Worm (Caenorhabditis elegans): ENCODE data around the gene C49C3.10.

Gene C49C3.10

ce11 chrIV:17332261-17332660 lies 6.5 kb downstream of the C49C3.10 start, which contains the start of gene C49C3.7:
C49C3.7 (plus strand) TSS chrIV:17332561.
- TF ChIP-seq hlh-6 (tag; optimal IDR thresholded peaks at IDR 0.05), result no peak
- TF ChIP-seq dmd-4 (tag; optimal IDR thresholded peaks at IDR 0.05; ENCODE audit: borderline replicate concordance), result no peak

- peak; percentile 62 for TF ChIP-seq unc-42 (tag; optimal IDR thresholded peaks at IDR 0.05)
- no peak for TF ChIP-seq dmd-4 (tag; optimal IDR thresholded peaks at IDR 0.05; ENCODE audit: borderline replicate concordance)
- TF ChIP-seq pax-1 (tag; optimal IDR thresholded peaks at IDR 0.05), result no peak
Measured at ce11 chrIV:17331100-17331577, 7.6 kb downstream of the C49C3.10 start, which contains the start of gene C49C3.6. C49C3.6 (plus strand) TSS chrIV:17331527.

DNA sequence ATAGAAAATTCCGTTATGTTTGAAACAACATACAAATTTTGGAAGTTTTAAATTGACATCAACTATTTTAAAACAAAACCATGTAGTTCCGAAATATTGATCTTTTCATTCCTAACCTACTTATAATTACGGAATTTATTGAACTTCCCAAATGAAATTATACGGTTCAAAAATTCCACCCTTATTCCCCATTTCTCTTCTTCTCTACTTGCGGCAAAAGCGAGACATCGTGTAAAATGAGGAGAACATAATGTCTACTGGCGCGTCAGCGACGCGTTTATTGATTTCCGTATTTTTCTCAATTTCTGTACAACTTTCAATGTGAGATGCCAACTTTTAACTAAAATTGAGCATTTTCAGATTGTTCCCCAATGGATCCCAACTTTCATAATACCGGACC lies 9.9 kb downstream of the C49C3.10 start, which contains the start of gene ceh-88:
Gene ceh-88, plus strand, starts transcription at position 355 of the 400 bp plus-strand sequence.
- peak; percentile 88 for TF ChIP-seq ceh-48 (tag; optimal IDR thresholded peaks at IDR 0.05)
- peak; percentile 3 for TF ChIP-seq ceh-31 (tag; optimal IDR thresholded peaks at IDR 0.05)
- no peak for TF ChIP-seq tbx-7 (tag; optimal IDR thresholded peaks at IDR 0.05)
- TF ChIP-seq unc-42 (tag; optimal IDR thresholded peaks at IDR 0.05), result peak; percentile 73
- no peak for TF ChIP-seq npax-4 (tag; optimal IDR thresholded peaks at IDR 0.05)

DNA sequence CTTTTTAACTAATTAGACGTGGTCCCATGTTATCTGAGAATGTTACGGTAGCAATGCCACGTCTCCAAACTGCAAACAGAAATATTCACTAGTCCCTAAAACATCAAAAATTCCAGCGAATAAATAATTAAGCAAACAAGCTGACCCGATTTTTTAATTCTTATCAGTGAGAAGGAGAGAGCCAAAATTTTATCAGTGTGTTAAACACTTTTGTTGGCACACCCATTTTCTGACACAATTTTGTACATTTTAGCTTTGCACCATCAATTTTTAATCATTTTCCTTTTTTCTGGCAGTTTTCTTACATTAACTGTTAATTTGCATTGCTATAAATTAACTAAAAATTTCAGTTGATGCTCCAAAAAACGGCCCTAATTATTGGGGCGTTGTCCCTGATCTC lies 18.3 kb downstream of the C49C3.10 start, which contains the start of gene C49C3.4:
Gene C49C3.4, plus strand, starts transcription at position 351 of the 400 bp plus-strand sequence.
- TF ChIP-seq npax-4 (tag; optimal IDR thresholded peaks at IDR 0.05) (no peak), hlh-13 (GFP tag; optimal IDR thresholded peaks at IDR 0.05) (no peak), pros-1 (tag; optimal IDR thresholded peaks at IDR 0.05) (no peak), rnt-1 (tag; optimal IDR thresholded peaks at IDR 0.05) (no peak), nhr-11 (tag; optimal IDR thresholded peaks at IDR 0.05) (no peak), hlh-6 (tag; optimal IDR thresholded peaks at IDR 0.05) (no peak), ztf-16 (tag; optimal IDR thresholded peaks at IDR 0.05) (no peak), hlh-30 (tag; optimal IDR thresholded peaks at IDR 0.05; ENCODE audit: insufficient read depth) (no peak), ceh-45 (GFP tag; IDR thresholded peaks at IDR 0.05) (no peak), hlh-8 (tag; optimal IDR thresholded peaks at IDR 0.05) (no peak)

DNA sequence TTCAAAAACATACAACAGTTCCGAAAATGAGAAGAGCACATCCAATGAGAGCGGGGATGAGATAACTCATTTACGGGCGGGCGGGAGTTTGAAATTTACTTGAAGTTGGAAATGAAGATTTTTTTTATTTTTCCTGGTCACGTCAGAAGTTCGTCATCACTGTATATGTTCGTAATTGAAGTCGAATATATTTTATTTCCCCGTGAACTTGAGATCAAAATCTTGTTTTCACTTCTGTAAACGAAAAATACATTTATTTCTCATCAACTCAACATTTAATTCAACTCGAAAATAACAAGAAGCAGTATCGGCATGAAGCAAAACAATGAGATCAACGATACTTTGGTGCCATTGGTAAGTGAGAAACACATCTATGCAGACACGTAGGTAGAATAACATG lies 22.4 kb downstream of the C49C3.10 start, which contains the start of gene C49C3.20:
Gene C49C3.20, minus strand, starts transcription at position 101 of the 400 bp plus-strand sequence.
- no peak for TF ChIP-seq fax-1 (tag; optimal IDR thresholded peaks at IDR 0.05)
- no peak for TF ChIP-seq rnt-1 (tag; optimal IDR thresholded peaks at IDR 0.05)
- TF ChIP-seq ceh-14 (tag; optimal IDR thresholded peaks at IDR 0.05), result no peak
- TF ChIP-seq ceh-31 (tag; optimal IDR thresholded peaks at IDR 0.05), result no peak
- no peak for TF ChIP-seq ceh-34 (tag; optimal IDR thresholded peaks at IDR 0.05)
- no peak for TF ChIP-seq lim-6 (tag; optimal IDR thresholded peaks at IDR 0.05)
- no peak for TF ChIP-seq ceh-22 (tag; optimal IDR thresholded peaks at IDR 0.05)
- TF ChIP-seq odd-2 (tag; optimal IDR thresholded peaks at IDR 0.05), result no peak
- TF ChIP-seq hlh-6 (tag; optimal IDR thresholded peaks at IDR 0.05), result no peak
- TF ChIP-seq pqm-1 (tag; optimal IDR thresholded peaks at IDR 0.05), result no peak
- no peak for TF ChIP-seq madf-2 (tag; optimal IDR thresholded peaks at IDR 0.05)
- TF ChIP-seq sox-2 (GFP tag; IDR thresholded peaks at IDR 0.05), result no peak
- no peak for TF ChIP-seq nhr-11 (tag; optimal IDR thresholded peaks at IDR 0.05)
- no peak for TF ChIP-seq sdc-2 (tag; optimal IDR thresholded peaks at IDR 0.05)
- no peak for TF ChIP-seq ceh-48 (tag; optimal IDR thresholded peaks at IDR 0.05)
- TF ChIP-seq nhr-232 (tag; optimal IDR thresholded peaks at IDR 0.05), result no peak
- TF ChIP-seq pha-2 (tag; optimal IDR thresholded peaks at IDR 0.05), result no peak
- TF ChIP-seq ceh-6 (GFP tag; optimal IDR thresholded peaks at IDR 0.05), result no peak
- no peak for TF ChIP-seq ttx-3 (tag; optimal IDR thresholded peaks at IDR 0.05)

ce11 chrIV:17311842-17312241 lies 26.9 kb downstream of the C49C3.10 start, which contains the start of gene snf-9:
snf-9 (plus strand) TSS chrIV:17312142.
- no peak for TF ChIP-seq dve-1 (tag; optimal IDR thresholded peaks at IDR 0.05)
- no peak for TF ChIP-seq rnt-1 (tag; optimal IDR thresholded peaks at IDR 0.05)
- TF ChIP-seq nhr-232 (tag; optimal IDR thresholded peaks at IDR 0.05), result no peak
